Fruit fly (Drosophila melanogaster): Measurements from ENCODE around the gene Nfs1.
A peak's percentile ranks its signal among the peaks of the same experiment; 100 is the strongest.

Nfs1 gene

dm6 chr2L:12028808-12029207 is 29.4 kb downstream of the Nfs1 start (continued):
- TF ChIP-seq Sry-β (GFP tag; optimal IDR thresholded peaks at IDR 0.05): no peak
- TF ChIP-seq CG9876 (GFP tag; optimal IDR thresholded peaks at IDR 0.05): no peak
- TF ChIP-seq exex (tag; optimal IDR thresholded peaks at IDR 0.05): peak; percentile 69
- no peak for TF ChIP-seq kni (GFP tag; optimal IDR thresholded peaks at IDR 0.05)
- TF ChIP-seq CkIIα-i1 (GFP tag; IDR thresholded peaks at IDR 0.05): no peak
- peak; percentile 30 for TF ChIP-seq Neu2 (GFP tag; optimal IDR thresholded peaks at IDR 0.05; ENCODE audit: borderline replicate concordance)
- no peak for TF ChIP-seq gro (GFP tag; optimal IDR thresholded peaks at IDR 0.05)
- peak; percentile 43 for TF ChIP-seq sug (tag; optimal IDR thresholded peaks at IDR 0.05)
- no peak for TF ChIP-seq CG10462 (GFP tag; optimal IDR thresholded peaks at IDR 0.05)
- TF ChIP-seq Bteb2 (GFP tag; optimal IDR thresholded peaks at IDR 0.05): no peak
- TF ChIP-seq crol (GFP tag; IDR thresholded peaks at IDR 0.05): 0 out of 2 replicates have a peak, but pooled peaks have one; percentile 22
- TF ChIP-seq shn (GFP tag; optimal IDR thresholded peaks at IDR 0.05): no peak

DNA sequence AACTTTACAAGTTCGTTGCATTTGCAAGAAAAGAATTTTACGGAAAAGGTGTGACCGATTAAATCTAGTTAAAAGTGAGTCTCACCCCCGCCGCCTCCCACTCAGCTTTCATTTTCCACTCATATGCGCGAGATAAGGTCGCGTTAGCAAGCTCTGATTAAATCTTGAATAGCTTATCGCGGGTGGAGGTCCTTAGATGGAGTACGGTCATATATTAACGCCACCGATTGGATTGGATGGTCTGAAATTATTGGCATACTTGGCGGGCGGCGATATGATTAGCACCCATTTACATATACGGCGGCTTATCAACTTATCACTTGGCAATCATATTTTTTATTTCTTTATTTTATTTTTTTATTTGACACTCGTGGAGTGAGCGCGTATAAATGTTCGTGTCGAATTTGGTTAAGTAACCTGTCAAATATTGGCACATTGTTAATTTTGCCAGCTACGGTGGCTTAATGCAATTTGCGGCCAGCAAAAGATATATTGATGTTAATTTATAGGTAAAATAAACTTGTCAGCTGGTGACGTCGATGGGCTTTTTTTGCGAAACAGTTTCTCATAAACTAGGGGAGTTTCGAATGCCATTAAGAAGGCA is 30.2 kb downstream of the Nfs1 start:
- TF ChIP-seq CG18011 (GFP tag; optimal IDR thresholded peaks at IDR 0.05): no peak
- peak; percentile 7 for TF ChIP-seq Hey (tag; optimal IDR thresholded peaks at IDR 0.05)
- TF ChIP-seq CG34376 (GFP tag; optimal IDR thresholded peaks at IDR 0.05): peak; percentile 69
- TF ChIP-seq sd (tag; optimal IDR thresholded peaks at IDR 0.05): peak; percentile 88
- peak; percentile 33 for TF ChIP-seq sens (GFP tag)
- TF ChIP-seq grn (GFP tag; optimal IDR thresholded peaks at IDR 0.05): peak; percentile 69
- TF ChIP-seq Med (GFP tag): peak; percentile 45
- peak; percentile 93 for TF ChIP-seq exex (tag; optimal IDR thresholded peaks at IDR 0.05)
- no peak for TF ChIP-seq ssp (GFP tag; IDR thresholded peaks at IDR 0.05)
- TF ChIP-seq chinmo (GFP tag; IDR thresholded peaks at IDR 0.05; ENCODE audit: partially characterized antibody): 0 out of 4 replicates have a peak, but pooled peaks have one; percentile 55
- peak; percentile 2 for TF ChIP-seq grau (tag; optimal IDR thresholded peaks at IDR 0.05)
- peak; percentile 25 for TF ChIP-seq Vsx1 (GFP tag; optimal IDR thresholded peaks at IDR 0.05)
- TF ChIP-seq sug (tag; optimal IDR thresholded peaks at IDR 0.05): peak; percentile 82
- TF ChIP-seq NfI (GFP tag; optimal IDR thresholded peaks at IDR 0.05): no peak

DNA sequence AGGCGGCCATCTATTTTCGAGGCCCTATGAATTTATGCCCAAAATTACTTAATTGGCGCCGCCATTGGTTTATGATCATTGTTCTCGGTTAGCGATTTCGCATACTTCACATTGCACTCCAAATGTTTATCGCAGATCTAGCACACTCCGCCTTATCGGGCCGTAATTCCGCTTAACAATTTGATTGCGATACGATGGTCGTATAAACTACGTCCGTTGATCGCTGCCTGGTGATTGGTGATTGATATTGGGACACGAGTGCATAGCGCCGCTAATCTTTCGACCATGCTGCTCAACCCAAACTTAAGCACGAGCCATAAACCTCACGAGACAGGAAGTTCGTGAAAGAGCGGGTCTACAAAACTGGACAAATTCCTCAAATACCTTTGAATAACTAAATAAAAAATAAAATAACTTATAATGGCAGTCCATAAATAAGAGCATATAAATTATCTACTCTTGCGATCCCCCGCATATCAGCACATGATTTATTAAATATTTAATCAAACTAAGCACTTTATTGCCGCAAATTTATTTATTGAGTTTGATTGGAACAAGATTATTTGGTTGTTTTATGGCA is 31.2 kb downstream of the Nfs1 start:
- TF ChIP-seq CG17361 (GFP tag; IDR thresholded peaks at IDR 0.05) (no peak), Nf-YB (GFP tag; optimal IDR thresholded peaks at IDR 0.05) (peak; percentile 58), vnd (GFP tag; IDR thresholded peaks at IDR 0.05; ENCODE audit: partially characterized antibody) (peak; percentile 44; the same call in 1 of the 3 replicates), CG15073 (GFP tag; optimal IDR thresholded peaks at IDR 0.05) (no peak), CG34376 (GFP tag; optimal IDR thresholded peaks at IDR 0.05) (peak; percentile 82), sima (GFP tag; optimal IDR thresholded peaks at IDR 0.05) (no peak), CG12769 (tag; optimal IDR thresholded peaks at IDR 0.05) (no peak), gro (GFP tag; optimal IDR thresholded peaks at IDR 0.05) (peak; percentile 9), sd (tag; optimal IDR thresholded peaks at IDR 0.05) (peak; percentile 87), CG13287 (GFP tag; IDR thresholded peaks at IDR 0.05; ENCODE audit: partially characterized antibody) (no peak), ab (GFP tag; optimal IDR thresholded peaks at IDR 0.05) (no peak), CG15601 (tag; optimal IDR thresholded peaks at IDR 0.05) (no peak), grn (GFP tag; optimal IDR thresholded peaks at IDR 0.05) (peak; percentile 95), sug (tag; optimal IDR thresholded peaks at IDR 0.05) (peak; percentile 74), CG12155 (GFP tag; optimal IDR thresholded peaks at IDR 0.05) (no peak), CG8359 (GFP tag; optimal IDR thresholded peaks at IDR 0.05; ENCODE audit: borderline replicate concordance) (no peak), cwo (GFP tag; optimal IDR thresholded peaks at IDR 0.05) (peak; percentile 74), mirr (GFP tag; optimal IDR thresholded peaks at IDR 0.05) (peak; percentile 15), Nf-YC (tag; optimal IDR thresholded peaks at IDR 0.05) (peak; percentile 53), D19A (tag; optimal IDR thresholded peaks at IDR 0.05) (no peak), wor (GFP tag; IDR thresholded peaks at IDR 0.05) (no peak), CG4854 (GFP tag; optimal IDR thresholded peaks at IDR 0.05) (no peak), exex (tag; optimal IDR thresholded peaks at IDR 0.05) (peak; percentile 96), CG18599 (GFP tag; optimal IDR thresholded peaks at IDR 0.05) (peak; percentile 4), Med (GFP tag) (peak; percentile 12), Ada2b (GFP tag; IDR thresholded peaks at IDR 0.05) (no peak), PHDP (tag; optimal IDR thresholded peaks at IDR 0.05) (peak; percentile 9), NFAT (GFP tag; IDR thresholded peaks at IDR 0.05) (0 out of 2 replicates have a peak, but pooled peaks have one; percentile 7)

Data from whole organism, embryonic.